Worm (Caenorhabditis elegans): ENCODE measurements around the gene clec-171.

The clec-171 gene

DNA sequence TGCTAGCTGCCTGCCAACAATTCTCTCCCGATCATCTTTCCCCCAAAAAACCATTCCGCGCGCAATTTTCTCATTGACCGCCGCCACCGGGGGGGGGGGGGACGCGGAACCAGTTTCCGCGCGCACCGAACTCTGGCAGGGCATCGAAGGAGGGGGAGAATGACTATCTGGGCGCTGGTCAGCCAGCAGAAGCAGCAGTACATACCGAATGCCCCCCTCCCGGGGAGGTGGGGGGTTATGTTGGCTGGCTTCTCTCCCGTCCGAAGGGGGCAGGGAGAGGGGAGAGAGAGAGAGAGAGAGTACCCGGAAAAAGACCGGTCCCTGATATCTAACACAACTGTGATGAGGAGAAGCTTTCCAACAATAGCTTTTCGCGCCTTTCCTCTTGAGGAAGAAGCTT, 49.5 kb downstream of the clec-171 start:
- TF ChIP-seq dox-1 (GFP tag; IDR thresholded peaks at IDR 0.05): peak; percentile 40; the same call in 1 of the 2 replicates
- TF ChIP-seq zfh-2 (GFP tag; conservative IDR thresholded peaks at IDR 0.05): peak; percentile 96
- peak; percentile 97 for TF ChIP-seq egrh-3 (GFP tag; IDR thresholded peaks at IDR 0.05)
- peak; percentile 46; the same call in 1 of the 2 replicates for TF ChIP-seq mcd-1 (GFP tag; IDR thresholded peaks at IDR 0.05)
- TF ChIP-seq ztf-26 (tag; optimal IDR thresholded peaks at IDR 0.05): peak; percentile 3
- no peak for TF ChIP-seq K12H6.12 (tag; optimal IDR thresholded peaks at IDR 0.05)
- TF ChIP-seq ceh-27 (GFP tag; optimal IDR thresholded peaks at IDR 0.05): peak; percentile 4
- no peak for TF ChIP-seq madf-6 (GFP tag; IDR thresholded peaks at IDR 0.05)

ce11 chrIV:1375289-1375688, 51.9 kb downstream of the clec-171 start:
- TF ChIP-seq zim-3 (tag; optimal IDR thresholded peaks at IDR 0.05): no peak
- TF ChIP-seq ztf-3 (GFP tag; optimal IDR thresholded peaks at IDR 0.05): no peak
- TF ChIP-seq hrde-1 (tag; optimal IDR thresholded peaks at IDR 0.05; ENCODE audit: borderline replicate concordance): no peak
- peak; percentile 75 for TF ChIP-seq zfh-2 (GFP tag; conservative IDR thresholded peaks at IDR 0.05)
- no peak for TF ChIP-seq F49E8.2 (tag; optimal IDR thresholded peaks at IDR 0.05; ENCODE audit: insufficient read depth)
